Fruit fly (Drosophila melanogaster): ENCODE measurements around the gene CG15443.

CG15443 gene

DNA sequence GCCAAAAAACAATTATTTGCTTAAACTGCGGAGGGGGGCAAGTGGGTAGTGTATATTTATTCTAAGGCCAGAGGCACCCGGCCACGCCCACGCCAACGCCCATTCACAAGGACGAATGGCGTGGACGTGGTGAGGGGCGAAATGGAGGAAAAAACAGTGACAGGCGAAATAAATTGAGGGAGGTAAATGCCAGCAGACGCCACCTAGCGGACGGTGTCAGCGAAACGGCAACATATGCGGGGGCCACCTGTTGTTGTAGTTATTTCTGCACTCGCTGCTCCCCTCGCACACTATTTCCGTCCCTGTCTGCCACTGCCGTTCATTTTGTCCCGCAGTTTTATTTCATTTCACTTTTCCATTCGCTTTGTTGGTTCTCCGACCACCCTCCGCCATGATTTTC is 45.3 kb downstream of the CG15443 start (continued):
- TF ChIP-seq CG14860 (GFP tag; IDR thresholded peaks at IDR 0.05; ENCODE audit: partially characterized antibody) = no peak
- TF ChIP-seq CG12769 (tag; optimal IDR thresholded peaks at IDR 0.05) = no peak
- no peak for TF ChIP-seq CG6689 (GFP tag; IDR thresholded peaks at IDR 0.05)
- TF ChIP-seq crc (GFP tag; optimal IDR thresholded peaks at IDR 0.05) = no peak
- no peak for TF ChIP-seq CG2116 (GFP tag; optimal IDR thresholded peaks at IDR 0.05)
- peak; percentile 19 for TF ChIP-seq bcd (GFP tag; optimal IDR thresholded peaks at IDR 0.05)
- no peak for TF ChIP-seq emc (GFP tag; optimal IDR thresholded peaks at IDR 0.05)
- peak; percentile 53 for TF ChIP-seq stc (GFP tag; IDR thresholded peaks at IDR 0.05)
- TF ChIP-seq CG30020 (tag; optimal IDR thresholded peaks at IDR 0.05) = no peak
- no peak for TF ChIP-seq HmgD (GFP tag; optimal IDR thresholded peaks at IDR 0.05)
- TF ChIP-seq Med (GFP tag) = peak; percentile 52
- TF ChIP-seq Xrp1 (GFP tag; IDR thresholded peaks at IDR 0.05) = no peak
- no peak for TF ChIP-seq CG12942 (GFP tag; optimal IDR thresholded peaks at IDR 0.05)
- TF ChIP-seq CG8944 (GFP tag; optimal IDR thresholded peaks at IDR 0.05) = no peak
- TF ChIP-seq CG2678 (tag; optimal IDR thresholded peaks at IDR 0.05) = no peak
- no peak for TF ChIP-seq MBD-R2 (GFP tag; IDR thresholded peaks at IDR 0.05)
- TF ChIP-seq Trl (optimal IDR thresholded peaks at IDR 0.05) = no peak
- TF ChIP-seq Trl (GFP tag; optimal IDR thresholded peaks at IDR 0.05) = no peak
- no peak for TF ChIP-seq sc (optimal IDR thresholded peaks at IDR 0.05)
- no peak for TF ChIP-seq sc (GFP tag; optimal IDR thresholded peaks at IDR 0.05)
- TF ChIP-seq BtbVII (GFP tag; optimal IDR thresholded peaks at IDR 0.05) = no peak
- no peak for TF ChIP-seq CG3281 (GFP tag; optimal IDR thresholded peaks at IDR 0.05)
- TF ChIP-seq Gsc (GFP tag; IDR thresholded peaks at IDR 0.05) = no peak
- TF ChIP-seq vvl (GFP tag; IDR thresholded peaks at IDR 0.05) = peak; percentile 27; the same call in 1 of the 2 replicates
- no peak for TF ChIP-seq CG12071 (GFP tag; optimal IDR thresholded peaks at IDR 0.05)
- no peak for TF ChIP-seq CG8281 (tag; optimal IDR thresholded peaks at IDR 0.05)
- TF ChIP-seq Bgb (GFP tag; IDR thresholded peaks at IDR 0.05; ENCODE audit: partially characterized antibody) = no peak
- no peak for TF ChIP-seq Six4 (GFP tag; optimal IDR thresholded peaks at IDR 0.05)
- TF ChIP-seq ara (GFP tag; IDR thresholded peaks at IDR 0.05) = peak; percentile 33; the same call in 1 of the 2 replicates
- no peak for TF ChIP-seq az2 (GFP tag; optimal IDR thresholded peaks at IDR 0.05)
- no peak for TF ChIP-seq Vsx1 (GFP tag; optimal IDR thresholded peaks at IDR 0.05)
- 0 out of 2 replicates have a peak, but pooled peaks have one; percentile 35 for TF ChIP-seq H2.0 (GFP tag; IDR thresholded peaks at IDR 0.05)
- TF ChIP-seq Neu2 (GFP tag; optimal IDR thresholded peaks at IDR 0.05; ENCODE audit: borderline replicate concordance) = no peak
- TF ChIP-seq gem (tag; optimal IDR thresholded peaks at IDR 0.05) = no peak
- TF ChIP-seq Max (GFP tag; optimal IDR thresholded peaks at IDR 0.05) = no peak
- no peak for TF ChIP-seq YL-1 (GFP tag; optimal IDR thresholded peaks at IDR 0.05)
- TF ChIP-seq CG1529 (GFP tag; optimal IDR thresholded peaks at IDR 0.05) = no peak
- no peak for TF ChIP-seq Elba2 (GFP tag; optimal IDR thresholded peaks at IDR 0.05)
- no peak for TF ChIP-seq shn (GFP tag; optimal IDR thresholded peaks at IDR 0.05)
- TF ChIP-seq CG7963 (GFP tag; IDR thresholded peaks at IDR 0.05; ENCODE audit: partially characterized antibody) = no peak
- peak in 1 of 2 experiments; percentile 4 for TF ChIP-seq dpn (GFP tag; optimal IDR thresholded peaks at IDR 0.05)
- no peak for TF ChIP-seq Dip3 (GFP tag; optimal IDR thresholded peaks at IDR 0.05)
- peak; percentile 52; the same call in 1 of the 3 replicates for TF ChIP-seq ci (GFP tag; IDR thresholded peaks at IDR 0.05)
- TF ChIP-seq CG34224 (GFP tag; IDR thresholded peaks at IDR 0.05; ENCODE audit: partially characterized antibody) = no peak
- TF ChIP-seq CG9215 (GFP tag; IDR thresholded peaks at IDR 0.05) = no peak
- TF ChIP-seq sima (GFP tag; optimal IDR thresholded peaks at IDR 0.05) = no peak
- TF ChIP-seq ems (GFP tag; optimal IDR thresholded peaks at IDR 0.05) = no peak
- no peak for TF ChIP-seq Scr (GFP tag; IDR thresholded peaks at IDR 0.05; ENCODE audit: partially characterized antibody)
- TF ChIP-seq CG1602 (GFP tag; optimal IDR thresholded peaks at IDR 0.05) = no peak
- TF ChIP-seq CG17829 (tag; optimal IDR thresholded peaks at IDR 0.05) = no peak
- no peak for TF ChIP-seq chn (GFP tag; optimal IDR thresholded peaks at IDR 0.05)
- TF ChIP-seq NC2α (GFP tag; optimal IDR thresholded peaks at IDR 0.05) = no peak
- no peak for TF ChIP-seq klu (GFP tag; IDR thresholded peaks at IDR 0.05)

All from whole organism, embryonic.